Worm (Caenorhabditis elegans) whole organism, late embryonic: Measurements from ENCODE around the gene cdc-25.3.

Source experiments
- ceh-19 ChIP-seq: fragments of 200-800 bp; sonication (Bioruptor generic); optimal IDR thresholded peaks from 2 replicates; lab custom pipeline; 2018; ENCODE audit warnings: mild to moderate bottlenecking, missing genetic modification characterization, missing compliant biosample characterization
- elt-2 ChIP-seq: sonication (generic microtip); optimal IDR thresholded peaks from 2 replicates; lab custom pipeline; 2016; ENCODE audit warnings: missing genetic modification reagents, missing genetic modification characterization, missing compliant biosample characterization
- nhr-232 ChIP-seq: sonication (generic microtip); optimal IDR thresholded peaks from 2 replicates; lab custom pipeline; 2016; ENCODE audit warnings: missing genetic modification characterization, missing compliant biosample characterization
- pha-4 ChIP-seq: fragments of 150-350 bp; optimal IDR thresholded peaks from 2 replicates; lab custom pipeline; 2018; ENCODE audit warnings: missing biosample characterization, missing genetic modification reagents, missing genetic modification characterization
- sox-2 ChIP-seq: fragments of 200-800 bp; sonication (Bioruptor generic); IDR thresholded peaks from 2 replicates; pipeline ENCODE4 v1.3.6; 2022; ENCODE audit warnings: missing genetic modification reagents, missing genetic modification characterization, missing compliant biosample characterization
- zip-5 ChIP-seq: sonication (generic microtip); optimal IDR thresholded peaks from 2 replicates; lab custom pipeline; 2016; ENCODE audit warnings: missing genetic modification characterization, missing compliant biosample characterization

DNA sequence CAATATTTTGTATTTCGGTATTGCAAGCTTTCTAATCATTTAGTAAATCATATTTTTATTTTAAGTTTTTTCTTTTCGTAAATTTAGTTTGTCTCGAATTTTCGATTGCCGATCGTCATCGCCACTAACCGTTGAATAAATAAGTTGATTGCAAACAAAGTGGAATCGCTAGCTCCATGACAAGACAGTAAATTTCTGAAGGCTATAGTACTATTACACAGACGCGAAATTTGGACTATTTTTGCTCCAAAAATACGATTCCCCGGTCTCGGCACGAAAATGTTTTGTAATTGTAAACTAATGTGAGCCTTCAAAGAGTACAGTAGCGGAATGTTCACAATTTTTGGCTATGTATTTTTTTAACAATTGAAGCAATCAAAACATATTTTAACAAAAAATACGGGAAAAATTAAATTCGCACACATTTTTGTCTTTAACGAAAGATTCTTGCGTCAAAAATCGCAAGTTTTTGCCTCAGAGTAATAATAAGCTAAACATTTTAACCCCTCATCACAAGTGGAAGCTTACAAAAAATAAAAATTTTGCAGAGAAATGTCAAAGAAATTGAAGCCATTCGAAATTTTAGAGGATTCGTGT, 6.0 kb downstream of the cdc-25.3 start, which contains the start of gene tpk-1:
- TF ChIP-seq ceh-19 (GFP tag; lab: Kevin White, UChicago) (no peak), sox-2 (no peak), pha-4 (tag; lab: Kevin White, UChicago) (no peak), zip-5 (tag; lab: Kevin White, UChicago) (no peak), elt-2 (tag; lab: Kevin White, UChicago) (no peak), nhr-232 (tag; lab: Kevin White, UChicago) (no peak)
